Worm (Caenorhabditis elegans): ENCODE data around the gene K06A9.2.

DNA sequence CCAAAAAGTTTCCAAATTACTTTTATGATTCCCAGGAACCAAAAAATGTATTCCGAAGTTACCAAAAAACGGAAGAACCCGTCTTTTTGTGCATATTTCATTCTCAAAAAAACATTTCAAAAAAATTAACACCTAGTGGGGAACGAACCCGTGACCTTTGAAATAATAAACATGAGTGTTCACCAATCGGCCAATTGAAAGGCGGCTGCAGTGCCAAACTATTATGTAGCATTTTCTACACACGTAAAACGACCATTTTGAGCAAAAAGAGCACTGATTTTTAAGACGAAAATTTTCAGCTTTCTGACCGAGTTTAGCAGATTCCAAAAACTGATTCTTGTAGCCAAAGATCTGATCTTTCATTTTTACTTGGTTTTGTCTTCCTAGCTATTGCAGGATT lies 45.1 kb upstream of the K06A9.2 start:
- TF ChIP-seq hmg-4 (GFP tag; optimal IDR thresholded peaks at IDR 0.05), result no peak
- TF ChIP-seq ama-1 (optimal IDR thresholded peaks at IDR 0.05), result no peak
- TF ChIP-seq aly-1 (tag; optimal IDR thresholded peaks at IDR 0.05), result no peak
- TF ChIP-seq flt-1 (GFP tag; IDR thresholded peaks at IDR 0.05), result no peak

Measured in whole organism, early embryonic.